Worm (Caenorhabditis elegans) whole organism, L1 larva: Measurements from ENCODE around the gene C14B1.12.

Experiments used
- C16A3.4 ChIP-seq: fragments of 150-350 bp; optimal IDR thresholded peaks from 2 replicates; lab custom pipeline; 2014; ENCODE audit warnings: missing biosample characterization, missing genetic modification characterization
- C34B4.2 ChIP-seq: sonication (generic microtip); optimal IDR thresholded peaks from 2 replicates; lab custom pipeline; 2017; ENCODE audit warnings: mild to moderate bottlenecking, missing genetic modification characterization, missing compliant biosample characterization
- F16B12.6 ChIP-seq: fragments of 150-350 bp; optimal IDR thresholded peaks from 2 replicates; lab custom pipeline; 2014; ENCODE audit warnings: missing biosample characterization, missing genetic modification characterization
- blmp-1 ChIP-seq: fragments of 150-350 bp; optimal IDR thresholded peaks from 2 replicates; lab custom pipeline; 2014; ENCODE audit warnings: missing biosample characterization, missing genetic modification characterization
- ceh-63 ChIP-seq: fragments of 200-800 bp; sonication (Bioruptor generic); optimal IDR thresholded peaks from 2 replicates; lab custom pipeline; 2018; ENCODE audit warnings: mild to moderate bottlenecking, missing genetic modification characterization, missing compliant biosample characterization
- ceh-82 ChIP-seq, 3 experiments: fragments of 150-350 bp in 1 of 3; sonication (generic microtip) in 2 of 3; optimal IDR thresholded peaks; 2 replicates each; lab custom pipeline; 2014 to 2017; ENCODE audit warnings: missing biosample characterization in 3 of 3, missing genetic modification characterization in 3 of 3
- ceh-88 ChIP-seq: fragments of 200-800 bp; sonication (Bioruptor generic); IDR thresholded peaks from 2 replicates; pipeline ENCODE4 v1.3.6; 2022; ENCODE audit warnings: missing genetic modification characterization, missing compliant biosample characterization
- dpl-1 ChIP-seq, 3 experiments: fragments of 150-350 bp in 2 of 3; sonication (generic microtip) in 1 of 3; optimal IDR thresholded peaks; 2 replicates each; lab custom pipeline; 2014 to 2017; ENCODE audit warnings: missing biosample characterization in 3 of 3, missing genetic modification characterization in 3 of 3, missing genetic modification reagents in 3 of 3
- dsc-1 ChIP-seq: sonication (generic microtip); optimal IDR thresholded peaks from 2 replicates; lab custom pipeline; 2016; ENCODE audit warnings: mild to moderate bottlenecking, missing genetic modification characterization, missing compliant biosample characterization
- efl-1 ChIP-seq, 4 experiments: fragments of 150-350 bp; optimal IDR thresholded peaks in 3 of 4; peaks in 1 of 4; 1 replicate in 1 of 4; 2 replicates in 3 of 4; lab custom pipeline; 2014; ENCODE audit warnings: missing biosample characterization in 2 of 4, missing genetic modification characterization in 2 of 4, missing genetic modification reagents in 2 of 4
- efl-3 ChIP-seq: fragments of 200-800 bp; sonication (Bioruptor generic); optimal IDR thresholded peaks from 2 replicates; lab custom pipeline; 2018; ENCODE audit warnings: mild to moderate bottlenecking, missing genetic modification characterization, missing compliant biosample characterization
- egl-13 ChIP-seq: sonication (generic microtip); optimal IDR thresholded peaks from 2 replicates; lab custom pipeline; 2016; ENCODE audit warnings: missing genotype, missing genetic modification reagents, missing genetic modification characterization, missing compliant biosample characterization
- egl-27 ChIP-seq, 2 experiments: fragments of 150-350 bp in 1 of 2; sonication (generic microtip); optimal IDR thresholded peaks; 3 replicates each; lab custom pipeline; 2017 to 2018; ENCODE audit warnings: missing biosample characterization in 2 of 2, missing genetic modification characterization in 2 of 2, missing genetic modification reagents in 2 of 2
- elt-2 ChIP-seq: sonication (generic microtip); optimal IDR thresholded peaks from 2 replicates; lab custom pipeline; 2016; ENCODE audit warnings: missing genetic modification characterization, mild to moderate bottlenecking, inconsistent platforms, missing compliant biosample characterization, missing genetic modification reagents
- elt-3 ChIP-seq, 6 experiments: fragments of 150-350 bp in 1 of 6; sonication (generic microtip); optimal IDR thresholded peaks; 2 replicates each; lab custom pipeline; 2017 to 2018; ENCODE audit warnings: missing biosample characterization in 6 of 6, missing genetic modification characterization in 6 of 6, inconsistent platforms in 1 of 6
- ets-5 ChIP-seq: fragments of 200-800 bp; sonication (Bioruptor generic); IDR thresholded peaks from 2 replicates; pipeline ENCODE4 v1.3.6; 2022; ENCODE audit warnings: missing genetic modification characterization, missing compliant biosample characterization
- fkh-10 ChIP-seq: sonication (generic microtip); optimal IDR thresholded peaks from 2 replicates; lab custom pipeline; 2017; ENCODE audit warnings: missing biosample characterization, missing genetic modification reagents, missing genetic modification characterization
- fkh-4 ChIP-seq: sonication (generic microtip); optimal IDR thresholded peaks from 2 replicates; lab custom pipeline; 2016; ENCODE audit warnings: missing compliant biosample characterization, missing genetic modification characterization, borderline replicate concordance
- fkh-8 ChIP-seq: sonication (generic microtip); optimal IDR thresholded peaks from 2 replicates; lab custom pipeline; 2016; ENCODE audit warnings: mild to moderate bottlenecking, missing genetic modification characterization, missing compliant biosample characterization
- fos-1 ChIP-seq: fragments of 150-350 bp; optimal IDR thresholded peaks from 2 replicates; lab custom pipeline; 2014; ENCODE audit warnings: missing biosample characterization, missing genetic modification characterization
- jun-1 ChIP-seq: fragments of 150-350 bp; optimal IDR thresholded peaks from 2 replicates; lab custom pipeline; 2014; ENCODE audit warnings: missing biosample characterization, missing genetic modification reagents, missing genetic modification characterization
- lin-13 ChIP-seq: fragments of 150-350 bp; optimal IDR thresholded peaks from 2 replicates; lab custom pipeline; 2014; ENCODE audit warnings: missing biosample characterization, missing genetic modification reagents, missing genetic modification characterization
- lin-14 ChIP-seq: fragments of 200-800 bp; sonication (Bioruptor generic); optimal IDR thresholded peaks from 2 replicates; lab custom pipeline; 2018; ENCODE audit warnings: mild to moderate bottlenecking, missing genetic modification characterization, moderate library complexity, missing compliant biosample characterization
- lin-35 ChIP-seq, 2 experiments: fragments of 150-350 bp; optimal IDR thresholded peaks; 2 replicates each; lab custom pipeline; 2014; ENCODE audit warnings: missing biosample characterization in 2 of 2, missing genetic modification characterization in 2 of 2, missing genetic modification reagents in 2 of 2
- lin-39 ChIP-seq: fragments of 150-350 bp; optimal IDR thresholded peaks from 2 replicates; lab custom pipeline; 2014; ENCODE audit warnings: missing biosample characterization, missing genetic modification reagents, missing genetic modification characterization
- lir-3 ChIP-seq: sonication (generic microtip); optimal IDR thresholded peaks from 2 replicates; lab custom pipeline; 2016; ENCODE audit warnings: mild to moderate bottlenecking, missing genetic modification characterization, moderate library complexity, missing compliant biosample characterization; ENCODE audit not compliant: poor library complexity
- lsy-2 ChIP-seq, 2 experiments: fragments of 150-350 bp; optimal IDR thresholded peaks; 2 replicates each; lab custom pipeline; 2014; ENCODE audit warnings: missing biosample characterization in 2 of 2, missing genetic modification characterization in 2 of 2
- mdl-1 ChIP-seq, 2 experiments: fragments of 150-350 bp; optimal IDR thresholded peaks; 2 replicates each; lab custom pipeline; 2014 to 2017; ENCODE audit warnings: missing biosample characterization in 2 of 2, missing genetic modification characterization in 2 of 2, inconsistent platforms in 1 of 2
- nhr-11 ChIP-seq: fragments of 150-350 bp; optimal IDR thresholded peaks from 2 replicates; lab custom pipeline; 2014; ENCODE audit warnings: missing biosample characterization, missing genetic modification characterization
- nhr-19 ChIP-seq: fragments of 200-800 bp; sonication (Bioruptor generic); conservative IDR thresholded peaks from 2 replicates; pipeline ENCODE4 v1.3.6; 2022; ENCODE audit warnings: missing genetic modification characterization, missing compliant biosample characterization
- nhr-20 ChIP-seq: sonication (generic microtip); optimal IDR thresholded peaks from 2 replicates; lab custom pipeline; 2016; ENCODE audit warnings: mild to moderate bottlenecking, missing genetic modification characterization, missing compliant biosample characterization
- nhr-237 ChIP-seq: fragments of 150-350 bp; optimal IDR thresholded peaks from 2 replicates; lab custom pipeline; 2014; ENCODE audit warnings: missing biosample characterization, missing genetic modification characterization
- nhr-28 ChIP-seq: fragments of 150-350 bp; optimal IDR thresholded peaks from 2 replicates; lab custom pipeline; 2014; ENCODE audit warnings: missing biosample characterization, missing genetic modification characterization
- nhr-47 ChIP-seq: sonication (generic microtip); optimal IDR thresholded peaks from 2 replicates; lab custom pipeline; 2016; ENCODE audit warnings: mild to moderate bottlenecking, missing genetic modification characterization, moderate library complexity, missing compliant biosample characterization
- nhr-84 ChIP-seq: sonication (generic microtip); optimal IDR thresholded peaks from 2 replicates; lab custom pipeline; 2017; ENCODE audit warnings: missing biosample characterization, missing genetic modification characterization
- nhr-90 ChIP-seq: sonication (generic microtip); optimal IDR thresholded peaks from 2 replicates; lab custom pipeline; 2016; ENCODE audit warnings: mild to moderate bottlenecking, missing genetic modification characterization, missing compliant biosample characterization; ENCODE audit not compliant: poor library complexity
- pag-3 ChIP-seq: sonication (generic microtip); optimal IDR thresholded peaks from 2 replicates; lab custom pipeline; 2017; ENCODE audit warnings: missing genetic modification characterization, mild to moderate bottlenecking, missing compliant biosample characterization, antibody characterized with exemption, borderline replicate concordance; ENCODE audit not compliant: insufficient read depth
- pqm-1 ChIP-seq: sonication (generic microtip); optimal IDR thresholded peaks from 3 replicates; lab custom pipeline; 2017; ENCODE audit warnings: missing biosample characterization, missing genetic modification characterization
- snpc-4 ChIP-seq: fragments of 150-350 bp; optimal IDR thresholded peaks from 2 replicates; lab custom pipeline; 2014; ENCODE audit warnings: missing biosample characterization, missing genetic modification characterization
- sox-4 ChIP-seq: sonication (generic microtip); optimal IDR thresholded peaks from 2 replicates; lab custom pipeline; 2016; ENCODE audit warnings: missing genetic modification characterization, missing compliant biosample characterization
- swsn-7 ChIP-seq: sonication (generic microtip); optimal IDR thresholded peaks from 2 replicates; lab custom pipeline; 2016; ENCODE audit warnings: missing genetic modification characterization, missing compliant biosample characterization
- tlp-1 ChIP-seq: fragments of 150-350 bp; optimal IDR thresholded peaks from 2 replicates; lab custom pipeline; 2014; ENCODE audit warnings: missing biosample characterization, missing genetic modification characterization
- unc-130 ChIP-seq: fragments of 150-350 bp; optimal IDR thresholded peaks from 2 replicates; lab custom pipeline; 2017; ENCODE audit warnings: missing biosample characterization, missing genetic modification characterization, inconsistent platforms
- unc-86 ChIP-seq: sonication (generic microtip); optimal IDR thresholded peaks from 2 replicates; lab custom pipeline; 2016; ENCODE audit warnings: missing genetic modification characterization, missing compliant biosample characterization
- xbp-1 ChIP-seq: sonication (generic microtip); optimal IDR thresholded peaks from 2 replicates; lab custom pipeline; 2016; ENCODE audit warnings: missing genetic modification characterization, missing compliant biosample characterization
- zag-1 ChIP-seq: fragments of 150-350 bp; optimal IDR thresholded peaks from 2 replicates; lab custom pipeline; 2014; ENCODE audit warnings: missing biosample characterization, missing genetic modification characterization
- zip-4 ChIP-seq: fragments of 200-800 bp; sonication (Bioruptor generic); optimal IDR thresholded peaks from 2 replicates; lab custom pipeline; 2018; ENCODE audit warnings: mild to moderate bottlenecking, missing genetic modification characterization, moderate library complexity, missing compliant biosample characterization
- ztf-11 ChIP-seq, 2 experiments: sonication (generic microtip); optimal IDR thresholded peaks; 2 replicates each; lab custom pipeline; 2016 to 2017; ENCODE audit warnings: missing genetic modification characterization in 2 of 2, missing biosample characterization in 1 of 2, missing compliant biosample characterization in 1 of 2
- ztf-4 ChIP-seq: fragments of 150-350 bp; optimal IDR thresholded peaks from 2 replicates; lab custom pipeline; 2014; ENCODE audit warnings: missing biosample characterization, missing genetic modification characterization

C14B1.12 gene

DNA sequence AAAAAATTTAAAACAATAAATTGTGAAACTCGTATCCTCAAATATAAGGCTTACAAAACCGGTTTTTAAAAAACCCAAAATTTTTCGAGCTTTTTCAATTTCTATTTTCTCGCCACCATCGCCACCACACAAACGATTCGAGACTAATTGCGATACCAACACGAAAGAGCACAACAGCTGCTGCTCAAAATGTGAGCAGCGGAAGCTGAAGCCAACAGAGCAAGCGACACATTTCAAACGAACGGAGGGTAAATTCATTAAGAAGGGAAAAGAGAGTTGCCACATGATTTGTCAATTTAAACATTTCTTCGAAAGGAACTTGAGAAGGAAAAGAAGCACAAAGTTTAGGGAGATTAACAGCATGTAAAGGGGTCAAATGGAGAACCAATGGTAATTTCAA lies 45.7 kb downstream of the C14B1.12 start:
- TF ChIP-seq ets-5 (GFP tag; lab: Robert Waterston, UW) (no peak), lin-14 (peak; percentile 47)

DNA sequence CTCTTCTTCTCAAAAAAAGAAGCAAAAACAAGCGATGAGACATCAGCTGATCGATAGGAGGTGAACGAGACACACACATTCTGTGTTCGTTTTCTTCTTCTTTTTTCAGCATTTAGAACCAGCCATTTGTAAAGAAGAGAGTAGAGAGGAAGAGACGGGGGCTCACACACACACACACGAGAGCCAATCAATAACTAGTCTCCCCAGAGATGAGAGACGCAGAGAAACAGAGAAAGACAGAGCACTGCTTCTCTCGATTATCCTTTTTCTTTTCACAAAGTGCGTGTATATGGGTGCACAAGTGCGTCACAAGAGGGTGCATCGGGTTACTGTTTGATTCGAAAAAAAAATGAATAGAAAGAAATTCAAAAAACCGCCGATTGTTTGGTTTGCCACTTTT lies 47.4 kb downstream of the C14B1.12 start:
- TF ChIP-seq lin-35 (GFP tag; optimal IDR thresholded peaks at IDR 0.05; lab: Kevin White, UChicago) (peak in 1 of 2 experiments; percentile 28), pag-3 (tag; lab: Kevin White, UChicago) (no peak), efl-3 (GFP tag; lab: Kevin White, UChicago) (no peak), lin-14 (peak; percentile 89), nhr-20 (tag; lab: Kevin White, UChicago) (peak; percentile 6), sox-4 (tag; lab: Kevin White, UChicago) (no peak), fkh-10 (GFP tag; lab: Kevin White, UChicago) (peak; percentile 23), tlp-1 (tag; lab: Kevin White, UChicago) (no peak), F16B12.6 (peak; percentile 35), ztf-11 (tag; optimal IDR thresholded peaks at IDR 0.05; lab: Kevin White, UChicago) (no peak), egl-27 (tag; optimal IDR thresholded peaks at IDR 0.05; lab: Kevin White, UChicago) (no peak), nhr-47 (tag; lab: Kevin White, UChicago) (peak; percentile 70), nhr-19 (GFP tag; lab: Robert Waterston, UW) (peak; percentile 47), zip-4 (GFP tag; lab: Kevin White, UChicago) (no peak), nhr-28 (no peak), pqm-1 (no peak), lir-3 (tag; lab: Kevin White, UChicago) (no peak), elt-2 (tag; lab: Kevin White, UChicago) (no peak), unc-130 (no peak), egl-13 (tag; lab: Kevin White, UChicago) (peak; percentile 78), nhr-84 (tag; lab: Kevin White, UChicago) (no peak), ztf-4 (tag; lab: Kevin White, UChicago) (peak; percentile 33), snpc-4 (tag; lab: Kevin White, UChicago) (no peak), jun-1 (tag; lab: Kevin White, UChicago) (peak; percentile 24), swsn-7 (tag; lab: Kevin White, UChicago) (peak; percentile 76), dsc-1 (tag; lab: Kevin White, UChicago) (peak; percentile 71), efl-1 (optimal IDR thresholded peaks at IDR 0.05; lab: Kevin White, UChicago) (peak; percentile 64), efl-1 (GFP tag; optimal IDR thresholded peaks at IDR 0.05 in 1 of 2; lab: Kevin White, UChicago) (peak; percentile 24 to 94), ceh-88 (GFP tag; lab: Robert Waterston, UW) (no peak), C16A3.4 (tag; lab: Kevin White, UChicago) (no peak), xbp-1 (tag; lab: Kevin White, UChicago) (peak; percentile 60), C34B4.2 (tag; lab: Kevin White, UChicago) (no peak), fos-1 (peak; percentile 25), lin-13 (peak; percentile 33), dpl-1 (GFP tag; optimal IDR thresholded peaks at IDR 0.05; lab: Kevin White, UChicago) (peak; percentile 7 to 48 (median 27)), ceh-63 (GFP tag; lab: Kevin White, UChicago) (no peak), fkh-8 (tag; lab: Kevin White, UChicago) (peak; percentile 65), nhr-237 (tag; lab: Kevin White, UChicago) (no peak), zag-1 (tag; lab: Kevin White, UChicago) (no peak), nhr-90 (tag; lab: Kevin White, UChicago) (no peak), ceh-82 (tag; optimal IDR thresholded peaks at IDR 0.05; lab: Kevin White, UChicago) (peak; percentile 49 to 65 (median 55)), unc-86 (tag; lab: Kevin White, UChicago) (peak; percentile 79), mdl-1 (tag; optimal IDR thresholded peaks at IDR 0.05; lab: Kevin White, UChicago) (peak in 1 of 2 experiments; percentile 30), nhr-11 (no peak), blmp-1 (tag; lab: Kevin White, UChicago) (no peak), fkh-4 (no peak), elt-3 (tag; optimal IDR thresholded peaks at IDR 0.05; lab: Kevin White, UChicago) (no peak), lin-39 (no peak), ets-5 (GFP tag; lab: Robert Waterston, UW) (no peak), lsy-2 (tag; optimal IDR thresholded peaks at IDR 0.05; lab: Kevin White, UChicago) (peak; percentile 63 to 73)
